Worm (Caenorhabditis elegans) whole organism, young adult: Measurements from ENCODE around the gene K02E2.6.

Source experiments
- B0019.2 ChIP-seq: fragments of 200-800 bp; sonication (Bioruptor generic); conservative IDR thresholded peaks from 2 replicates; pipeline ENCODE4 v1.3.6; 2022; ENCODE audit warnings: missing genetic modification reagents, missing genetic modification characterization, missing compliant biosample characterization
- B0035.1 ChIP-seq: sonication (generic microtip); optimal IDR thresholded peaks from 2 replicates; lab custom pipeline; 2016; ENCODE audit warnings: missing genetic modification characterization, mild to moderate bottlenecking, missing compliant biosample characterization, missing genotype, missing genetic modification reagents
- D2030.7 ChIP-seq: fragments of 200-800 bp; sonication (Bioruptor generic); IDR thresholded peaks from 2 replicates; pipeline ENCODE4 v1.3.6; 2022; ENCODE audit warnings: missing genetic modification reagents, missing genetic modification characterization, missing compliant biosample characterization
- F10E7.11 ChIP-seq: sonication (generic microtip); optimal IDR thresholded peaks from 2 replicates; lab custom pipeline; 2017; ENCODE audit warnings: mild to moderate bottlenecking, missing genetic modification characterization, moderate library complexity, missing compliant biosample characterization
- F55B11.4 ChIP-seq: sonication (generic microtip); optimal IDR thresholded peaks from 2 replicates; lab custom pipeline; 2016; ENCODE audit warnings: missing compliant biosample characterization, missing genetic modification characterization, borderline replicate concordance; ENCODE audit not compliant: insufficient read depth
- F57C9.4 ChIP-seq: sonication (generic microtip); optimal IDR thresholded peaks from 2 replicates; lab custom pipeline; 2017; ENCODE audit warnings: mild to moderate bottlenecking, missing genetic modification characterization, missing compliant biosample characterization
- K12H6.12 ChIP-seq: fragments of 200-800 bp; sonication (Bioruptor generic); optimal IDR thresholded peaks from 2 replicates; lab custom pipeline; 2018; ENCODE audit warnings: mild to moderate bottlenecking, missing genetic modification characterization, missing compliant biosample characterization
- Y53F4B.3 ChIP-seq: fragments of 200-800 bp; sonication (Bioruptor generic); IDR thresholded peaks from 2 replicates; pipeline ENCODE4 v1.3.6; 2022; ENCODE audit warnings: missing genetic modification reagents, missing genetic modification characterization, missing compliant biosample characterization
- Y53G8AR.9 ChIP-seq: fragments of 200-800 bp; sonication (Bioruptor generic); conservative IDR thresholded peaks from 2 replicates; pipeline ENCODE4 v1.3.6; 2022; ENCODE audit warnings: missing genetic modification reagents, missing genetic modification characterization, missing compliant biosample characterization
- Y67H2A.10 ChIP-seq: fragments of 200-800 bp; sonication (Bioruptor generic); conservative IDR thresholded peaks from 2 replicates; pipeline ENCODE4 v1.3.6; 2022; ENCODE audit warnings: missing genetic modification reagents, missing genetic modification characterization, missing compliant biosample characterization
- aptf-2 ChIP-seq: fragments of 200-800 bp; sonication (Bioruptor generic); conservative IDR thresholded peaks from 2 replicates; pipeline ENCODE4 v1.3.6; 2022; ENCODE audit warnings: missing genetic modification reagents, missing genetic modification characterization, missing compliant biosample characterization
- cebp-2 ChIP-seq: fragments of 200-800 bp; sonication (Bioruptor generic); IDR thresholded peaks from 2 replicates; pipeline ENCODE4 v1.3.6; 2022; ENCODE audit warnings: missing genetic modification characterization, missing compliant biosample characterization
- die-1 ChIP-seq: sonication (generic microtip); optimal IDR thresholded peaks from 2 replicates; lab custom pipeline; 2016; ENCODE audit warnings: missing genotype, mild to moderate bottlenecking, missing genetic modification characterization, missing compliant biosample characterization
- dpl-1 ChIP-seq: fragments of 150-350 bp; optimal IDR thresholded peaks from 2 replicates; lab custom pipeline; 2014; ENCODE audit warnings: missing biosample characterization, missing genetic modification reagents, missing genetic modification characterization
- egl-18 ChIP-seq: fragments of 200-800 bp; sonication (Bioruptor generic); IDR thresholded peaks from 2 replicates; pipeline ENCODE4 v1.3.6; 2022; ENCODE audit warnings: missing genetic modification reagents, missing genetic modification characterization, missing compliant biosample characterization
- egrh-3 ChIP-seq: fragments of 200-800 bp; sonication (Bioruptor generic); IDR thresholded peaks from 2 replicates; pipeline ENCODE4 v1.3.6; 2022; ENCODE audit warnings: missing genetic modification reagents, missing genetic modification characterization, missing compliant biosample characterization
- hlh-12 ChIP-seq: sonication (generic microtip); optimal IDR thresholded peaks from 2 replicates; lab custom pipeline; 2016; ENCODE audit warnings: missing genetic modification characterization, missing compliant biosample characterization
- hmg-1.2 ChIP-seq: fragments of 200-800 bp; sonication (Bioruptor generic); IDR thresholded peaks from 2 replicates; pipeline ENCODE4 v1.3.6; 2022; ENCODE audit warnings: missing genetic modification reagents, missing genetic modification characterization, missing compliant biosample characterization
- hrde-1 ChIP-seq: sonication (generic microtip); optimal IDR thresholded peaks from 2 replicates; lab custom pipeline; 2016; ENCODE audit warnings: missing genetic modification characterization, mild to moderate bottlenecking, missing compliant biosample characterization, moderate library complexity, missing genotype, missing genetic modification reagents, borderline replicate concordance
- let-607 ChIP-seq, 2 experiments: fragments of 200-800 bp in 1 of 2; sonication (Bioruptor generic) in 1 of 2; sonication (generic microtip) in 1 of 2; optimal IDR thresholded peaks; 2 replicates each; lab custom pipeline; 2016 to 2018; ENCODE audit warnings: mild to moderate bottlenecking in 2 of 2, missing compliant biosample characterization in 2 of 2, missing genetic modification characterization in 2 of 2, moderate library complexity in 2 of 2, missing genotype in 1 of 2
- lin-40 ChIP-seq: sonication (generic microtip); optimal IDR thresholded peaks from 2 replicates; lab custom pipeline; 2016; ENCODE audit warnings: missing genetic modification characterization, mild to moderate bottlenecking, missing compliant biosample characterization, missing genotype, missing genetic modification reagents
- lir-1 ChIP-seq: fragments of 200-800 bp; sonication (Bioruptor generic); conservative IDR thresholded peaks from 2 replicates; pipeline ENCODE4 v1.3.6; 2022; ENCODE audit warnings: missing genetic modification reagents, missing genetic modification characterization, missing compliant biosample characterization
- madf-3 ChIP-seq: fragments of 200-800 bp; sonication (Bioruptor generic); IDR thresholded peaks from 2 replicates; pipeline ENCODE4 v1.3.6; 2022; ENCODE audit warnings: missing genetic modification reagents, missing genetic modification characterization, missing compliant biosample characterization
- mes-4 ChIP-seq: sonication (generic microtip); optimal IDR thresholded peaks from 2 replicates; lab custom pipeline; 2016; ENCODE audit warnings: missing genotype, missing genetic modification characterization, missing compliant biosample characterization
- nfya-1 ChIP-seq: sonication (generic microtip); optimal IDR thresholded peaks from 2 replicates; lab custom pipeline; 2017; ENCODE audit warnings: antibody characterized with exemption, missing compliant biosample characterization, missing genetic modification characterization, borderline replicate concordance; ENCODE audit not compliant: insufficient read depth
- nfya-2 ChIP-seq: fragments of 200-800 bp; sonication (Bioruptor generic); IDR thresholded peaks from 2 replicates; pipeline ENCODE4 v1.3.6; 2022; ENCODE audit warnings: missing genetic modification reagents, missing genetic modification characterization, missing compliant biosample characterization
- nhr-80 ChIP-seq: sonication (generic microtip); optimal IDR thresholded peaks from 2 replicates; lab custom pipeline; 2016; ENCODE audit warnings: missing genetic modification characterization, missing compliant biosample characterization
- unc-130 ChIP-seq: sonication (generic microtip); optimal IDR thresholded peaks from 2 replicates; lab custom pipeline; 2016; ENCODE audit warnings: missing genetic modification reagents, missing genetic modification characterization, missing compliant biosample characterization
- xnd-1 ChIP-seq: sonication (generic microtip); optimal IDR thresholded peaks from 2 replicates; lab custom pipeline; 2016; ENCODE audit warnings: missing genotype, missing genetic modification reagents, missing genetic modification characterization, missing compliant biosample characterization
- ztf-18 ChIP-seq: sonication (generic microtip); optimal IDR thresholded peaks from 2 replicates; lab custom pipeline; 2016; ENCODE audit warnings: missing genotype, mild to moderate bottlenecking, missing genetic modification characterization, missing compliant biosample characterization
- ztf-25 ChIP-seq: fragments of 200-800 bp; sonication (Bioruptor generic); IDR thresholded peaks from 2 replicates; pipeline ENCODE4 v1.3.6; 2022; ENCODE audit warnings: missing genetic modification reagents, missing genetic modification characterization, missing compliant biosample characterization
- ztf-6 ChIP-seq: fragments of 200-800 bp; sonication (Bioruptor generic); IDR thresholded peaks from 2 replicates; pipeline ENCODE4 v1.3.6; 2022; ENCODE audit warnings: missing genetic modification reagents, missing genetic modification characterization, missing compliant biosample characterization

Gene K02E2.6

DNA sequence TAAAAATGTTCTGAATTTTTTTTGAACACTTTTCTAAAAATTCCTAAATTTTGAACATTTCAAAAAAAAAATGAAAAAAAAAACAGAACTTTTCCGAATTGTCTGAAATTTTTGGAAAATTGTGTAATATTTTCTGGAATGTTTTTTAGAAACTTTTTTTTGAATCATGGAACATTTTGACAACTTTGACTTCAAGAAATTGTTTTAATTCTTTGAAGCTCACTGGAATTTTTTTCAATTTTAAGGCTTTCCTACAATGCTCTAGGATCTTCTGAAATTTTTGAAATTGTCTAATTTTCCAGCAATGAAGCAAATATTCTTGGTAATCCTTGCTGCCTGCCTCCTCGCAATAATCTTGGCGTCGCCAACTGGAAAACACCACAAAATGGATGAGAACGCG, 5.1 kb upstream of the K02E2.6 start, which contains the start of gene ins-35:
ins-35 (plus strand) TSS at position 301 of the 400 bp plus-strand sequence.
- TF ChIP-seq die-1 (tag; lab: Kevin White, UChicago) (no peak), egrh-3 (GFP tag; lab: Robert Waterston, UW) (no peak), Y67H2A.10 (no peak), mes-4 (tag; lab: Kevin White, UChicago) (no peak)

DNA sequence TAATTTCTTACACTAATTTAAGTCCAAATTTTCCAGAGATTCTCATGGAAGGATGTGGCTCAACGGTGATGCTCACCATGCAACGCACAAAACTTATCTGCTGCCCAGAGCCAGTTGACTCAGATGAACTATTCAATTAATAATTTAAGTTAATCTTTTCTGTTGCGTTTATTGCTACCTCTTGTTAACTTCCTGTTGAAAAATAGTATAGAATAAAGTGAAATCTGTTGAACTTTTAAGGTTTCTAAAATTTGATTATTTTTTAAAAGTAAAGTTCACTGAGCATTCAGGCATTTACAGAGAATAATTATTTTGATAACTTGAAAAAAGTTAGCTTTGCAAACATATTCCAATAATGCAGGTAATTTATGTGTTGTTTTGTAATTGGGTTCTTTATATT, 4.3 kb upstream of the K02E2.6 start:
- TF ChIP-seq nfya-2 (GFP tag; lab: Robert Waterston, UW) (no peak), hlh-12 (no peak), B0035.1 (no peak), egl-18 (GFP tag; lab: Robert Waterston, UW) (no peak), Y53G8AR.9 (GFP tag; lab: Robert Waterston, UW) (no peak), nhr-80 (no peak)

DNA sequence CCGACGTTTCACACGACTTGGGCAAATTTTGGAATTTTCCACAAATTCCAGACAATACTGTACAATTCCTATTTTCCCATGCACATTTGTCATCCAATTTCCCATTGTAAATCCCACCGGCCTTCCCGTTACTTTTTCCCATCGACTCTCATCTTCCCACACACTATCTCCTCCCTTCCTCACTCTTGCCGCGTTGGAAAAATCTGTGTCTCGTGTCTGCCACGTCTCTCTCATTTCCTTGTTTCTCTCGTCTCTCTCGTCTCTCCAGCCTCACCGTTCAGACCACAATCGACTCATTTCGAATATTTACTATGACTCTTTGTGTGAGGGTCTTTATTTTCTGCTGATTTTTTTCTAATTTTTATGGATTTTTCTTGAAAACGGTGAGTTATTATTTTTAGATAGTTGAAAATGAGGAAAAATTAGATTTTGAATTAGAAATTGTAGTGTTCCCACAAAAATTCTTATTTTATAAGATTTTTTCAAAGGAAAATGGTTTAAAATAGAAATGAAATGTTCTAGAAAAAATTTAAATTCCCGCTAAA, 2.8 kb downstream of the K02E2.6 start, which contains the start of gene K02E2.11:
K02E2.11 (plus strand) TSS at position 251 of the 545 bp plus-strand sequence.
- TF ChIP-seq lin-40 (peak; percentile 19), cebp-2 (GFP tag; lab: Robert Waterston, UW) (no peak), let-607 (tag; optimal IDR thresholded peaks at IDR 0.05; lab: Kevin White, UChicago) (peak in 1 of 2 experiments; percentile 63), B0019.2 (GFP tag; lab: Robert Waterston, UW) (no peak), hmg-1.2 (GFP tag; lab: Robert Waterston, UW) (peak; percentile 87; the same call in 1 of the 2 replicates), K12H6.12 (peak; percentile 40)

DNA sequence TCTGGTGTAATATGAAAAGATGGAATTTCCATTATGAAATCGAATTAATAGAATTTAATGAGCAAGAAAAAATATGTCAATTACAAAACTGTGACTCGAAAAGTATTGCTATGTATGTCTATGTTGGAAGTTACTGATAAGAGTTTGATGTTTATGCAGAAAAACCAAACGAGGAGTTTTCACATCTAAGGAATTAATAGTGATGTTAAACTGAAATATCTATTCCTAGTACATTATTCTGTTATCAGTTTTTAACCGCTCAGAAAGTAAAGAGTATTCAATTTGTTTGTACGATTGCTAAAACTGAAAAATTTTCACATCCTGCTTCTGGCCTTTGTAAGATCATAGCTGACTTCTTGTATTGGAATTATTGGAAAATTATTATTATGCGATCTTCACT, 6.6 kb downstream of the K02E2.6 start, which contains the start of gene K02E2.7:
K02E2.7 (minus strand) TSS at position 101 of the 400 bp plus-strand sequence.
- TF ChIP-seq Y53G8AR.9 (GFP tag; lab: Robert Waterston, UW) (no peak), ztf-18 (tag; lab: Kevin White, UChicago) (no peak), unc-130 (GFP tag; lab: Kevin White, UChicago) (no peak), nfya-2 (GFP tag; lab: Robert Waterston, UW) (no peak), xnd-1 (tag; lab: Kevin White, UChicago) (no peak), ztf-6 (no peak), F10E7.11 (tag; lab: Kevin White, UChicago) (no peak), nfya-1 (no peak), madf-3 (GFP tag; lab: Robert Waterston, UW) (no peak), F55B11.4 (tag; lab: Kevin White, UChicago) (no peak), aptf-2 (no peak), hmg-1.2 (GFP tag; lab: Robert Waterston, UW) (no peak), D2030.7 (GFP tag; lab: Robert Waterston, UW) (no peak), lir-1 (no peak), Y53F4B.3 (GFP tag; lab: Robert Waterston, UW) (no peak), F57C9.4 (tag; lab: Kevin White, UChicago) (no peak), ztf-25 (GFP tag; lab: Robert Waterston, UW) (no peak), hrde-1 (tag; lab: Kevin White, UChicago) (no peak), B0019.2 (GFP tag; lab: Robert Waterston, UW) (no peak), dpl-1 (GFP tag; lab: Kevin White, UChicago) (no peak)
